Fruit fly (Drosophila melanogaster) whole organism, embryonic: ENCODE data around the gene CG43998.

Source experiments
- Sox102F ChIP-seq: fragments of 200-800 bp; sonication (Bioruptor generic); optimal IDR thresholded peaks from 2 replicates; lab custom pipeline; 2018; ENCODE audit warnings: missing biosample characterization, mild to moderate bottlenecking, missing genetic modification characterization, moderate library complexity
- so ChIP-seq: fragments of 200-800 bp; sonication (Bioruptor generic); IDR thresholded peaks from 3 replicates; pipeline ENCODE4 v1.3.6; 2022; ENCODE audit warnings: missing biosample characterization, missing genetic modification characterization
- z ChIP-seq: fragments of 200-800 bp; sonication (Bioruptor generic); IDR thresholded peaks from 3 replicates; pipeline ENCODE4 v1.3.6; 2022; ENCODE audit warnings: missing biosample characterization, missing genetic modification characterization

- TF ChIP-seq z (GFP tag; lab: Robert Waterston, UW) (no peak), Sox102F (peak; percentile 40), so (GFP tag; lab: Robert Waterston, UW) (no peak)
These were observed 12.8 kb downstream of the CG43998 start for dm6 chr3R:23915967-23916366.
